Fruit fly (Drosophila melanogaster) ovary, adult (tissue): ENCODE measurements around the gene Pino.

Source experiments
- CG17801 ChIP-seq: fragments of 200-800 bp; optimal IDR thresholded peaks from 2 replicates; lab custom pipeline; 2019; ENCODE audit warnings: missing biosample characterization, mild to moderate bottlenecking, missing genetic modification characterization, moderate library complexity; ENCODE audit not compliant: partially characterized antibody

Pino gene

DNA sequence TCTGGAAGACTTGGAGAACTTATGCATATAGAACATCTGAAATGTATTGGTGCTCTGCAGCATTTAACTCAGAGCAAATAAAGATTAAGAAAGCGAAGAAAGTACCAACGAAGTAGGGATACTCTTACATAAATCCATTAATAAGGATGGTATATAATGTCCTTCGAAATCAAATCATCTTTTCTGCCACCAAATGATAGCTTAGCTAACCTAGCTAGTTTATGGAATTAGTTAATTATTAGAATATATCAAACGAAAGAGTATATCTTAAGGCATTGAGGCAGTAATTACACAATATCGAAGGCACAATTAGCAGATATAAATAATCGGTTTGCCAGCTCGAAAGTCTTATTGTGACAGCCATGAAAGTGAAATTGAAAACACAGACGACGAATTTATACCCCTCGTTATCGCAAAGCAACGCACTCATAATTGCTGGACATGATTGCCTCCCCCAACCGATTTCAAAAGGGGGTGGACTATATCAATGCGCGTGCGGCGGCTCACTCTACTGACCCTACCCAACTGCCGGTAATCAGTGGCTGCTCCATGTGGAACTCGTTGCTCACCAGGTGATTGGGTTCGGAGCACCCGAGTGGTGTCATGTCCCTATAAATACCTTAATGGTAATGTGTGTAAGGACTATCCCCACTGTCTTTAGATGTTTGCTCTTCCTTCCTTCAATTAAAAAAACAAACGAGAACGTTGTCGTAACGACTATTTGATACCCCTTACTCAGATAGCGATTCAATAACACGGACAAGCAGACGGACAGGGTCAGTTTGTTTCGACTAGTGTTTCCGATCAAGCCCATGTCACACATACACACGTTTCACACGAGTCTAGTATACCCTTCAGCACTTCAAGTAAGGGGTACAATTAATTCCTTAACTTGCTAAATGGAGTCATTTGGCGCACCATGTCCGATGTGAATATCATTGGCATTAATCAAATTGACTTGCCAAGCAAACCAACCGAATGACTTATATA is 15.9 kb upstream of the Pino start:
- TF ChIP-seq CG17801 (GFP tag; lab: Kevin White, UChicago) = no peak

DNA sequence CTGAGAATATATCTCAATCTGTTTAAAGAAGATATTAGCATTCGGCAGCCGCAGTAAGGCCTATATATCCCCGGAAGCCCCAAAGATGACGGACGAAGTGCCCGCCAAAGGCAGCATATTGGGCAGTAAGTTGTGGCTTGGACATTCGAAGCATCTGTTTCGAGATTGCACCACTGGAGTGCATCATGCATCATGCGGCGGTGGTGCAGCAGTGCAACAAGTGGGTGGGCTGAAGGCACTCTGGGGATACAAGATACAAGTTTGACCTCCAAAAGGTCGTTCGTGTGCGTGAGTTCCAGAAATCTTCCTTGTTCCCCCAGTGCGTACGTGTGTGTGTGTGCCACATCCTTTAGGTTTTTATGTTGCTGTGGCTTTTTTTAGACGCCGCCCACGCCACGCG is 14.5 kb upstream of the Pino start:
- TF ChIP-seq CG17801 (GFP tag; lab: Kevin White, UChicago) = no peak

DNA sequence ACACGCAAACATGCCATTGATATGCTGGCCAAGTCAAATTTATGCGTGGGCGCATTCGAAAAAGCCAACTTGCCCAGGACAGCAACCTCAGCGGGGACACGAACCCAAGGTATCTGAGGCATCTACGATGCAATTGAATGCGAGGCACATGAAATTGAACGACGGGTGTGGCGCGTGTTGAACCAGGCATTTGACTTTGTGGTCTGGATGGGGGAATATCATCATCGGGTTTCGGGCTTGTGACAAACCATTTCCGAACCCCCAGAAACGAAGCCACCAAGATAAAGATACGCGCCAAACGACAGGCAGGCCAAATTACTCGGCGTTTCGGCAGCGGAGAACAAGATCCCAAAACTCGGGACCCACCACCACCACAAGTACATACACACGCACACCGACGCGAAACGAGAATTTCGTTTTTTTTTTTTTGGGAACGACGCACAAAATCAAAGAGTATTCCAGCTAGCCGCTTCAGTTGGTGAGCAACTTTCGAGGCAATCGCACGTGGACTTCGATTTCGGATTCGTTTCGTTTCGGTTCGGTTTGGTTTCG is 14.1 kb upstream of the Pino start, which contains the start of gene MFS3:
TSS of gene MFS3 (plus strand) at position 472 of the 552 bp plus-strand sequence.
- no peak for TF ChIP-seq CG17801 (GFP tag; lab: Kevin White, UChicago)

DNA sequence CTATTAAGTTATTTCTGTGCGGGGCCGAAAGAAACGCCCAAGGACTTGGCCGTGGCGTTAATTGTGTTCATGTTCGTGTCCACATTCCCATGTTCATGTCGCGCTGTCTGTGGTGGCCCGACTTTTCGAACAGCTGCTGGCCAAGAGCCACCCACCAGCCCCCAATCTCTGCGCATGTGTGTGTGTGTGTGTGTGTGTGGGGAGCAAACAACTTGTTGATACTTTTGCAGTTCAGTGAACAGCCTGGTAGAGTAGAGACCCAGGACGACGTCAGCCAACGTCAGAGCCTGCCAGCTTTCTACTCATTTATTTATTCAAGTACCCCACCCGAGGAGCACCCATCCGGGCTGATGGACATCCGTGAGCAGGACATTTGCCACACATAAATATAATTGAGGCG is 8.2 kb upstream of the Pino start:
- TF ChIP-seq CG17801 (GFP tag; lab: Kevin White, UChicago) = no peak

DNA sequence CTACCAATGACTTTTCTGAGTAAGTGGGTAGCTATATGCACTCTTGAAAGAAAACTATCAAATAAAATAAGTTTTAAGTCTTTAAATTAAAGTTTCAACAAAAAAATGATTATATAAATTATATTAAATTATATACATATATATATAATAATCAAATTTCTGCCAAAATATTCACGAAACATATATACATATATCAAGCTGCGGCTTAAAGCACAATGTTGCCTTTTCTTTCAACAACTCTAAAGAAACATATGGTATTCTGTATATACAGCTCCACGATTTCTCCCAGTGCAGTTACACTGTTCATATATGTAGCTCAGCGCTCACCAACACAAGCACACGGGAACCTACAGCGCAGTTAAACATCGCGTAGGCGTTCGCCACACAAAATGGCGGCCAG is 6.7 kb upstream of the Pino start:
- TF ChIP-seq CG17801 (GFP tag; lab: Kevin White, UChicago) = no peak

DNA sequence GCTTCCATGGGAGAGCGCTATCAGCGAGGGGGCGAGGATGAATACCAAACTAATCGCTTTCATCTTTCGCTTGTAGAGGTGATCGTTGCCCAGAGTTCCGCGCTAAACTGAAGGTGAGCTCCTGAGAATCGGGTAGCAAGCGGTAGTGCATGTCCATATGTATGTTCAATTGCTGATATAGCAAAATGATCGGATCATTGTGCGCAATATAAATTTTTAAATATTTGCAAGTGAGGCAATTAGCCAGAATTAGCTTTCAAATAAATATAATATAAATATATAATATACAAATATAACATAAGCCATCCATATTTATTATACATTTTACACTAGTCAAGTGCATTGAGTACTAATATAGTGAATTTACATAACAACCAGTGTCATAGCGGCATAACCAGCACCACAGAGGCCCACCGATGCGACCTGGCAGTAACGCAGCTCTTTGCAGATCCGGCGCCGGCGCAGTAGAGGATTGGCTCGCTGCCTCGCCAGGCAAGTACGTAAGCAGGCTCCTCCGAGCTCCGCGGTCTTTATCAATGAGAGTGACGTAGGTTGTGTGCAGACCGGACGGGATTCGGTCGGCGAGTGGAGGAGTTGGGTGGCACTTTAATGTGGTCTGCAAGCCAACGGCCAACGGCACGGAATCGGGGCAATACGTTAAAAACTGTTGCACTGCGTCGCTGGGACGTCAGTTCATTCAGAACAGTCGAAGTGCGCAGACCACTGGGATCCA is 5.4 kb upstream of the Pino start, which contains the start of the genes Iris and CG4577:
TSS of gene Iris (minus strand) at position 88 of the 733 bp plus-strand sequence.
TSS of gene CG4577 (plus strand) at position 683 of the 733 bp plus-strand sequence.
- TF ChIP-seq CG17801 (GFP tag; lab: Kevin White, UChicago) = no peak

DNA sequence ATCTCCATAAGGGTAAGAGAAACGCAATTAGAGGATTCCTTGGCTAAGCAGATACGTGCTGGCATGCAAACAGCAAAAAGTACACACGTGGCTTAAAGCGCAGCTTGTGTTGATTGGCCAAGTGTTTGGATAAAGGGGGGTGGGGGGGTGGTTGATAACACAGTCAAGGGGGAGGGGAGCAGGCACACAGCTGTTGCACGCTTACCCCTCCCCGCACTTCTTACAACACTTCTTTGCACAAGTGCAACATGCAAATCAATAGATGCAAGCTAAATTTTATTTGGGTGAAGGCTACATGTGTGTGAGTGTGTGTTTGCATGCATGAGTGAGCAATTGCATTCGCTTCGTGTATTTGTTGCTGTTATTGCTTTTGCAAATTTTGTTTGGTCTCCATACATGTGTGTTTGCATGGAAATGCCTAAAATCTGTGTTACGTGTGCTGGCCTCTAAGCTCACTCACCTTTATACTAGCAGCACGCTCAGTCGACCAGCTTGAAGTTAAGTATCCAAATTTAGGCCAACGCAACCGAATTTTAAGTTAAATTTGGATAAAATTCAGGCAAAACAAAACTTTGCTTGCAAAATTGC is 315 bp downstream of the Pino start:
- TF ChIP-seq CG17801 (GFP tag; lab: Kevin White, UChicago) = no peak

DNA sequence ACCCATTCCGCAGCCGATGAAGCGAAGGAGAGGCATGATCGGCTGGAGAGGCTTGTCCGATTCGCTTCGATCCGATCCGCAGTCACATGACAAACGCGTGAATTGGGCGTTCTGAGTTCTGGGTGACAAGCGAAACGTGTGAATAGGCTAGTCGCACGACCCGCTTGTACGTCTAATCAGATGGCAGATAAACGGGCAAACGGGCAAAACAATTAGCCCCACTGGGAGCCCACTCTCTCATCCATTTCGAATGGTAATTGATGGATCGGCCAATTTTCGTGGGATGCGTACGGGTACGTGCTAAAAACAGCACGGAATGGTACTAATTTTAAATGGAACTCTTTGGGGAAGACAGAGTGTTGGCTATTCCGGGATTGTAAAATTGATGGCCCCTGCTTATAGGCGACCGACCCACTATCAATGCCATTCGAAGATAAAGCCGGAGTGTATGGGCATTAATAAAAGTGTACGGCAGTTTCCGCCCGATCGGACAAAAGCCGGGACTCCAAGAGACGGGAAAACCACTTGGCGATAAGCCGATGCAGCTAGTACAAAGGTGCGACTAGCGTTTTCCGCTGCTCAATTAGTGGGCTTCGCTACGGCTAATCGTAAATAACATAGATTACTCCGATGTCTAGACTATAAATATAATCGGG is 1.2 kb downstream of the Pino start:
- no peak for TF ChIP-seq CG17801 (GFP tag; lab: Kevin White, UChicago)

DNA sequence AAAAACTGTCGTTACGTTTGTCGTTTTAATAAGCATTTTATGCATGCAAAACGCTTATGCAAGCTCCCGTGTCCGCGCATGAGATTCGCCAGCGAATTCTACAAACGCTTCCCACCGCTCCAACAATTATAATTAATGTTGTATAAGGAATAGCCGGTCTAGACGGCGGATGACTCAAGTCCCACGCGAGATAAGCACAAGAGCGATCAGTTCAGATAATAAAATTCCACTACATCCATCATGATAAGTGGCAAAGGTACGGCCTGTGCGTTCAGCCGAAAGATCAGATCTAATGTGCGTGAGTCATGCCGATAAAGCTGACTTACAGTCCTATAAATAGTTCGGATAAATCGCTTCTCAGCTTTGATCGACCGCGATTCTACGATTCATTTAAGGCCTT is 2.2 kb downstream of the Pino start:
- TF ChIP-seq CG17801 (GFP tag; lab: Kevin White, UChicago) = no peak

DNA sequence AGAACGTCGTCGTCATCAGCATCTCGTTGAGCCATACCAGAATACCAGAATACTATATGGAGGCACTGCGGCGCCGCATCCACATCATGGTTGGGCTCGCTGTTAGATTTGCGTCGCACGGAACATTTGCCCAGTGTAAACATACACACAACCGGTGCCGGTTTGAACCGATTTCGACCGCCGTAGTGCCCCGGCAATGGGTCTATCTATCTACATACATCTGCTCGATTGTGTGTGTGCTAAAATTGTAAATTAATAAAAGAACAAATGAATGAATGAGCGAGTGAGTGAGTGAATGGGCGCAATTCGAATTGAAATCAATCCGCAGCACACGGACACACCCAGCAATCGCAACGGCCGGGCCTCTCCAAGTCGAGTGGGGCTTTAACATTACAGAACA is 3.3 kb downstream of the Pino start:
- no peak for TF ChIP-seq CG17801 (GFP tag; lab: Kevin White, UChicago)

DNA sequence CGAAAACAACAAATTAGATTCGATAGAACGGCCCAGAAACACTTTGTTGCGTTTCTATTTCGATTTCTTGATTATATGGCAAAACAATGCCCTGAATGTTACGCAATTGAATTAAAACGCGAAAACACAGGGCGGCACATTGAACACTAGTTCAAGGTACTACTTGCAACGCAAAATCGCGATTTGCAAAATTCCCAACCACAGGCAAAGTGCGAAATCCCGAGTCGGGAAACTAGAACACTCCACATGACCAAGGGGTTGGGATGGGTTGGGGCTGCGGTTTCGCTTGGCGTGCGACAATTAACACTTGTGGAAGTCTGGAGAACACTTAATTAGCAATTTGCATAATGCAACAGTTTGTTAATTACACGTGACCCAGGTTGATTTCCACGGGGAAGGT is 4.5 kb downstream of the Pino start:
- no peak for TF ChIP-seq CG17801 (GFP tag; lab: Kevin White, UChicago)

DNA sequence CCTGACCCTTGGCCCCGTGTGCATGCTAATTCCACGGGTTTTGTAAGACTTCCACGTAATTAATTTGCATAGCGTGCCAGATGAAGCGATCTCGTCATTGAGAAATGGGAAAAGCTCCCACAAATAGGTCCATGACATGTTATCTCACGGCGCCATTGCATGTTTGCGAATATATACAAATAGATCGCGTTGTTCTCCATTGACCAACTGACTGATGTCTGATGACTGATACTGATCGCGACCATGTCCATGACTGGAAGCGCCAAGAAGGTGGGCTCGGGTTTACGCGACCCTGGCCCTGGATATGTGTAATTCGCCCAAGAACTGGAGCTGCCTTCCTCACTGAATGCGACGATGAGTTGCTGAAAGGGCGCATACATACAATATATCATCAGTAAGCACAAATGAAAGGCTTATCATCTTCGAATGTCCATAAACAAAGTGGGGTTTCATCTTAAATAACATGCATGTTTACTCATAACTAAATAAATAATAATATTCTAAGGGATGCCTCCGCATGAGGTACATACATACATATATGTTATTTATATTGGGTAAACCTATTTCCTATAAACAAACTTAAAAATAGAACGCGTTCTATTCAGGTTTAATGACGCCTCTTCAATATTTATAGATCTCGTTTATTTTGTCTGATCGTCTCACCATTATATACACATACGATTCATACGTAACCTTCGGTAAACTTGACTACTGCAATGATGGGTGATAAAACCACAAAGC is 5.5 kb downstream of the Pino start:
- peak; percentile 35 for TF ChIP-seq CG17801 (GFP tag; lab: Kevin White, UChicago)

DNA sequence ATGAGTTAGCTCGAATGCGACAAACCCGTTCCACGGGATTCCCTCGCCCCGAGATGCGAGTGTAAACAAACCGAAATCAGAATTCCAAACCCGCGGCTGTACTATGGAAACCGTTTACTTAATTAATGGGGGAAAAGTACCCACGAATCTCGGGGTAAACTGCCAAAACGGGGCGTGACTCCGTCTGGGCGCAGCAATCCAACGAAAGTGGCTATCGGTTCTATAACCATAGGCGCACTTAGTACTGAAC is 6.1 kb downstream of the Pino start:
- no peak for TF ChIP-seq CG17801 (GFP tag; lab: Kevin White, UChicago)
